Fruit fly (Drosophila melanogaster) whole organism, embryonic: ENCODE measurements around the gene CG12990.

ENCODE experiments used
- Asciz ChIP-seq: fragments of 200-800 bp; sonication (Bioruptor generic); optimal IDR thresholded peaks from 2 replicates; lab custom pipeline; 2017; ENCODE audit warnings: missing biosample characterization, mild to moderate bottlenecking, missing genetic modification characterization, missing genetic modification reagents
- Bgb ChIP-seq: fragments of 200-800 bp; sonication (Bioruptor generic); IDR thresholded peaks from 2 replicates; pipeline ENCODE4 v1.3.6; 2022; ENCODE audit warnings: missing biosample characterization, missing genetic modification characterization; ENCODE audit not compliant: partially characterized antibody
- CG15073 ChIP-seq: fragments of 200-800 bp; sonication (Bioruptor generic); optimal IDR thresholded peaks from 2 replicates; lab custom pipeline; 2016; ENCODE audit warnings: missing biosample characterization, missing genetic modification characterization
- CG17912 ChIP-seq: fragments of 200-800 bp; sonication (Bioruptor generic); optimal IDR thresholded peaks from 2 replicates; lab custom pipeline; 2018; ENCODE audit warnings: missing biosample characterization, mild to moderate bottlenecking, missing genetic modification characterization
- CG32772 ChIP-seq: fragments of 200-800 bp; sonication (Bioruptor generic); IDR thresholded peaks from 2 replicates; pipeline ENCODE4 v1.3.6; 2022; ENCODE audit warnings: missing biosample characterization, missing genetic modification characterization
- D19B ChIP-seq: fragments of 200-800 bp; sonication (Bioruptor generic); optimal IDR thresholded peaks from 2 replicates; lab custom pipeline; 2017; ENCODE audit warnings: missing biosample characterization, mild to moderate bottlenecking, missing genetic modification characterization
- Doc3 ChIP-seq: fragments of 200-800 bp; sonication (Bioruptor generic); IDR thresholded peaks from 3 replicates; pipeline ENCODE4 v1.3.6; 2022; ENCODE audit warnings: missing biosample characterization, missing genetic modification characterization; ENCODE audit not compliant: partially characterized antibody
- Tbp ChIP-seq: fragments of >200 bp; optimal IDR thresholded peaks from 2 replicates; lab custom pipeline; 2018; ENCODE audit warnings: missing biosample characterization, missing genetic modification characterization
- Xrp1 ChIP-seq: fragments of 200-800 bp; sonication (Bioruptor generic); IDR thresholded peaks from 2 replicates; pipeline ENCODE4 v1.3.6; 2022; ENCODE audit warnings: missing biosample characterization, missing genetic modification characterization
- chif ChIP-seq, 2 experiments: fragments of 200-800 bp; sonication (Bioruptor generic); optimal IDR thresholded peaks; 3 replicates each; lab custom pipeline; 2016; ENCODE audit warnings: missing biosample characterization in 2 of 2, missing genetic modification characterization in 2 of 2
- gfzf ChIP-seq: fragments of 200-800 bp; sonication (Bioruptor generic); optimal IDR thresholded peaks from 2 replicates; lab custom pipeline; 2016; ENCODE audit warnings: missing biosample characterization, mild to moderate bottlenecking, missing genetic modification characterization, moderate library complexity
- klu ChIP-seq: fragments of 200-800 bp; sonication (Bioruptor generic); IDR thresholded peaks from 2 replicates; pipeline ENCODE4 v1.3.6; 2022; ENCODE audit warnings: missing biosample characterization, missing genetic modification characterization
- mam ChIP-seq: fragments of 200-800 bp; sonication (Bioruptor generic); optimal IDR thresholded peaks from 3 replicates; lab custom pipeline; 2016; ENCODE audit warnings: missing biosample characterization, missing genetic modification characterization
- yki ChIP-seq: fragments of >200 bp; optimal IDR thresholded peaks from 3 replicates; lab custom pipeline; 2018

DNA sequence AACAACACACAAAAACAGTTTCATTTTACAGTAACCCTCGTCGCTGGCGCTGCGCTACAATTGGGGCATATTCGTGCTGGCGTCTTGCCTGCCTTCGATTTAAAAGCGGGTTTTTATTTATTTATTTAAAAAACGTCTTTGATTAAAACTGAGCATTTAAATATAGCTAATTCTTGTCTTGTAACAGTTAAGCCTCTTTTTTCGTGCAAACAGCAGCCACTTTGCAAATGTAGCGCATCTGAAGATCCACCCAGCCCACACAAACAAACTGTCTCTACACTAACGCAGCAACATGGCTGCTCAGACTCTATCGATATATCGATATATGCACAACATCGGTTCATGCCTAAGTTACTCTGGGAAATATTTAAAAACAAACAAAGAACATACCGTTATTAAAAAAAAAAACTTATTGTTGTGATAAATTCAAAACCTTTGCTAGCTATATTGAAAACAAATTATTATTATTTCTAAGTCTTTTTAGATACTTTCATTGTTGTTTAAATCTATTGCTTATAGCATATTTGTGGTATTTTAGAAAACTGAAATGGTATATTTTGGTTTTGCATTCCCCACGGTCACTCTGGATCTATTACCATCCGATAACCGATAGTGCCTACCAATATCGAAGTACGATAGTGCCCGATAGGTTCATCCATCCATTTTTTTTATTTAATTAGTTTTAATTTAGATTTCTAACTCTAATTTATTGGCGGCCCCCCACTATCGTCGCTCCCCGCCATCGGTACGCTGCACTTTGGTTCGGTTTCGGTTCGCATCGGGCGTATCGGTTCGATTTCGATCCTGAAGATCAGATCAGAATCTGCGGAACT is 31.3 kb upstream of the CG12990 start, which contains the start of the genes CG8188 and par-6:
- peak; percentile 79 to 90 for TF ChIP-seq chif (GFP tag; optimal IDR thresholded peaks at IDR 0.05; lab: Kevin White, UChicago)
- TF ChIP-seq Xrp1 (GFP tag; lab: Robert Waterston, UW): peak; percentile 92
- TF ChIP-seq CG15073 (GFP tag; lab: Kevin White, UChicago): peak; percentile 64
- peak; percentile 74 for TF ChIP-seq CG17912 (GFP tag; lab: Kevin White, UChicago)
- TF ChIP-seq Tbp: no peak
- peak; percentile 83 for TF ChIP-seq klu
- peak; percentile 91 for TF ChIP-seq CG32772 (GFP tag; lab: Robert Waterston, UW)
- peak; percentile 62; the same call in 2 of the 3 replicates for TF ChIP-seq Doc3 (GFP tag; lab: Robert Waterston, UW)
- peak; percentile 68 for TF ChIP-seq Bgb (GFP tag; lab: Robert Waterston, UW)
- TF ChIP-seq gfzf: peak; percentile 62
- peak; percentile 77 for TF ChIP-seq Asciz
- TF ChIP-seq yki (lab: Kevin White, UChicago): no peak
- peak; percentile 92 for TF ChIP-seq mam (GFP tag; lab: Kevin White, UChicago)
- peak; percentile 66 for TF ChIP-seq D19B (GFP tag; lab: Kevin White, UChicago)
